Worm (Caenorhabditis elegans) whole organism, midembryonic: Measurements from ENCODE around the gene frm-2.
A peak's percentile ranks its signal among the peaks of the same experiment; 100 is the strongest.

Experiments used
- T22C8.4 ChIP-seq: fragments of 200-800 bp; sonication (Bioruptor generic); IDR thresholded peaks from 2 replicates; pipeline ENCODE4 v1.3.6; 2022; ENCODE audit warnings: missing genetic modification characterization, missing compliant biosample characterization
- cog-1 ChIP-seq: sonication (generic microtip); optimal IDR thresholded peaks from 2 replicates; lab custom pipeline; 2016; ENCODE audit warnings: missing genetic modification characterization, missing compliant biosample characterization
- flt-1 ChIP-seq: fragments of 200-800 bp; sonication (Bioruptor generic); IDR thresholded peaks from 2 replicates; pipeline ENCODE4 v1.3.6; 2022; ENCODE audit warnings: missing genetic modification characterization, missing compliant biosample characterization
- klf-2 ChIP-seq: fragments of 200-800 bp; sonication (Bioruptor generic); conservative IDR thresholded peaks from 2 replicates; pipeline ENCODE4 v1.3.6; 2022; ENCODE audit warnings: missing genetic modification reagents, missing genetic modification characterization, missing compliant biosample characterization
- med-1 ChIP-seq: sonication (generic microtip); optimal IDR thresholded peaks from 2 replicates; lab custom pipeline; 2017; ENCODE audit warnings: missing genetic modification characterization, mild to moderate bottlenecking, missing compliant biosample characterization, antibody characterized with exemption, missing genetic modification reagents; ENCODE audit not compliant: insufficient read depth
- ref-1 ChIP-seq: fragments of 200-800 bp; sonication (Bioruptor generic); conservative IDR thresholded peaks from 2 replicates; pipeline ENCODE4 v1.3.6; 2022; ENCODE audit warnings: missing genetic modification reagents, missing genetic modification characterization, missing compliant biosample characterization
- tab-1 ChIP-seq: fragments of 200-800 bp; sonication (Bioruptor generic); IDR thresholded peaks from 2 replicates; pipeline ENCODE4 v1.3.6; 2022; ENCODE audit warnings: missing genetic modification characterization, missing compliant biosample characterization
- ztf-23 ChIP-seq: fragments of 200-800 bp; sonication (Bioruptor generic); IDR thresholded peaks from 2 replicates; pipeline ENCODE4 v1.3.6; 2022; ENCODE audit warnings: missing genetic modification reagents, missing genetic modification characterization, missing compliant biosample characterization
- ztf-29 ChIP-seq: fragments of 200-800 bp; sonication (Bioruptor generic); IDR thresholded peaks from 2 replicates; pipeline ENCODE4 v1.3.6; 2022; ENCODE audit warnings: missing genetic modification reagents, missing genetic modification characterization, missing compliant biosample characterization

Gene frm-2

ce11 chrIII:5965368-5965767 is 16.6 kb downstream of the frm-2 start:
- no peak for TF ChIP-seq klf-2
- TF ChIP-seq tab-1 (GFP tag; lab: Robert Waterston, UW), result no peak
- TF ChIP-seq cog-1 (tag; lab: Kevin White, UChicago), result no peak

ce11 chrIII:5964058-5964632 is 17.8 kb downstream of the frm-2 start:
- TF ChIP-seq ztf-29 (no peak), ztf-23 (no peak), flt-1 (GFP tag; lab: Robert Waterston, UW) (no peak), tab-1 (GFP tag; lab: Robert Waterston, UW) (no peak), cog-1 (tag; lab: Kevin White, UChicago) (no peak), klf-2 (no peak), med-1 (GFP tag; lab: Kevin White, UChicago) (no peak)

- no peak for TF ChIP-seq T22C8.4 (GFP tag; lab: Robert Waterston, UW)
- TF ChIP-seq tab-1 (GFP tag; lab: Robert Waterston, UW), result no peak
- TF ChIP-seq med-1 (GFP tag; lab: Kevin White, UChicago), result no peak
- no peak for TF ChIP-seq ztf-29
These were observed 20.4 kb downstream of the frm-2 start for ce11 chrIII:5961560-5961959.

ce11 chrIII:5959049-5959448 is 22.9 kb downstream of the frm-2 start:
- TF ChIP-seq flt-1 (GFP tag; lab: Robert Waterston, UW), result no peak
- no peak for TF ChIP-seq ztf-23
- TF ChIP-seq cog-1 (tag; lab: Kevin White, UChicago), result no peak
- TF ChIP-seq med-1 (GFP tag; lab: Kevin White, UChicago), result no peak
- no peak for TF ChIP-seq ztf-29
- no peak for TF ChIP-seq T22C8.4 (GFP tag; lab: Robert Waterston, UW)
- no peak for TF ChIP-seq ref-1
- no peak for TF ChIP-seq klf-2
- no peak for TF ChIP-seq tab-1 (GFP tag; lab: Robert Waterston, UW)

ce11 chrIII:5958172-5958886 is 23.6 kb downstream of the frm-2 start, which contains the start of the genes nono-1 and nop-1:
TSS of gene nono-1 (minus strand) at chrIII:5958246.
TSS of gene nop-1 (plus strand) at chrIII:5958722.
- TF ChIP-seq flt-1 (GFP tag; lab: Robert Waterston, UW), result peak; percentile 64; the same call in 1 of the 2 replicates
- no peak for TF ChIP-seq tab-1 (GFP tag; lab: Robert Waterston, UW)

ce11 chrIII:5953913-5954290 is 28.0 kb downstream of the frm-2 start:
- TF ChIP-seq cog-1 (tag; lab: Kevin White, UChicago) (no peak), tab-1 (GFP tag; lab: Robert Waterston, UW) (0 out of 2 replicates have a peak, but pooled peaks have one; percentile 56)

- no peak for TF ChIP-seq tab-1 (GFP tag; lab: Robert Waterston, UW)
- TF ChIP-seq T22C8.4 (GFP tag; lab: Robert Waterston, UW), result no peak
- no peak for TF ChIP-seq ztf-29
- no peak for TF ChIP-seq med-1 (GFP tag; lab: Kevin White, UChicago)
- no peak for TF ChIP-seq flt-1 (GFP tag; lab: Robert Waterston, UW)
- no peak for TF ChIP-seq klf-2
- no peak for TF ChIP-seq ztf-23
- no peak for TF ChIP-seq cog-1 (tag; lab: Kevin White, UChicago)
- TF ChIP-seq ref-1, result no peak
These were observed 28.6 kb downstream of the frm-2 start for ce11 chrIII:5953041-5953912.

ce11 chrIII:5951589-5952378 is 30.1 kb downstream of the frm-2 start:
- TF ChIP-seq med-1 (GFP tag; lab: Kevin White, UChicago), result no peak
- no peak for TF ChIP-seq tab-1 (GFP tag; lab: Robert Waterston, UW)
- no peak for TF ChIP-seq ref-1
- no peak for TF ChIP-seq klf-2
- no peak for TF ChIP-seq flt-1 (GFP tag; lab: Robert Waterston, UW)
- no peak for TF ChIP-seq ztf-23
- no peak for TF ChIP-seq cog-1 (tag; lab: Kevin White, UChicago)
- no peak for TF ChIP-seq ztf-29
- TF ChIP-seq T22C8.4 (GFP tag; lab: Robert Waterston, UW), result no peak

ce11 chrIII:5950756-5951345 is 31.1 kb downstream of the frm-2 start:
- TF ChIP-seq med-1 (GFP tag; lab: Kevin White, UChicago) (no peak), cog-1 (tag; lab: Kevin White, UChicago) (no peak)
